Worm (Caenorhabditis elegans) whole organism, L1 larva: ENCODE data around the gene ZK1098.6.

Experiments
- alr-1 ChIP-seq: fragments of 200-800 bp; sonication (Bioruptor generic); optimal IDR thresholded peaks from 2 replicates; lab custom pipeline; 2018; ENCODE audit warnings: borderline replicate concordance, mild to moderate bottlenecking, missing genetic modification characterization, missing compliant biosample characterization
- ama-1 ChIP-seq: fragments of 150-350 bp; optimal IDR thresholded peaks from 2 replicates; lab custom pipeline; 2014
- ceh-82 ChIP-seq, 3 experiments: fragments of 150-350 bp in 1 of 3; sonication (generic microtip) in 2 of 3; optimal IDR thresholded peaks; 2 replicates each; lab custom pipeline; 2014 to 2017; ENCODE audit warnings: missing biosample characterization in 3 of 3, missing genetic modification characterization in 3 of 3
- lsy-2 ChIP-seq, 2 experiments: fragments of 150-350 bp; optimal IDR thresholded peaks; 2 replicates each; lab custom pipeline; 2014; ENCODE audit warnings: missing biosample characterization in 2 of 2, missing genetic modification characterization in 2 of 2
- nhr-11 ChIP-seq: fragments of 150-350 bp; optimal IDR thresholded peaks from 2 replicates; lab custom pipeline; 2014; ENCODE audit warnings: missing biosample characterization, missing genetic modification characterization
- swsn-7 ChIP-seq: sonication (generic microtip); optimal IDR thresholded peaks from 2 replicates; lab custom pipeline; 2016; ENCODE audit warnings: missing genetic modification characterization, missing compliant biosample characterization

DNA sequence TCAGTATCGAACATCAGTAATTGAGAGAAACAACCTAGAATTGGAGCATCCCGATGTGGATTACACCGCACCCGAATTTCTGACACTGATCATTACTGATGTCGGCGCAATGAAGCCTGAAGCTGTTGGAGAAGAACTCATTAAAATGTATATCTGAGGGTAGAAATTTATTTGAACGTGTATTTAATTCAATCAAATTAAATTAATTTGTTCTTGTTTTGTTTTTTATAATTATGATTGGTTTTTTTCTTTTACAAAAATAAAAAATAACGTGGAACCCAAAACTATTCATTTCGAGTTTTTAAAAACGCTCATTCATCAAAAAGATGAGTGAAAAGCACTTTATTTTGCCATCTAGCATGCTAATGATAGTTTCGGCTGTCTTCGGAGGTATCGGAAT, 17.2 kb downstream of the ZK1098.6 start, which contains the start of gene ZK1098.9:
- TF ChIP-seq ceh-82 (tag; optimal IDR thresholded peaks at IDR 0.05; lab: Kevin White, UChicago) (no peak), alr-1 (tag; lab: Kevin White, UChicago) (no peak), swsn-7 (tag; lab: Kevin White, UChicago) (no peak), lsy-2 (tag; optimal IDR thresholded peaks at IDR 0.05; lab: Kevin White, UChicago) (no peak), nhr-11 (tag; lab: Kevin White, UChicago) (no peak), ama-1 (lab: Kevin White, UChicago) (no peak)
